Worm (Caenorhabditis elegans): Measurements from ENCODE around the gene F41G3.10.

Gene F41G3.10

ce11 chrII:6782738-6783163 lies 33.4 kb upstream of the F41G3.10 start (continued):
- peak; percentile 58 for TF ChIP-seq nhr-80 (tag; optimal IDR thresholded peaks at IDR 0.05)
- TF ChIP-seq ztf-18 (tag; optimal IDR thresholded peaks at IDR 0.05): peak; percentile 39
- TF ChIP-seq dox-1 (GFP tag; IDR thresholded peaks at IDR 0.05): peak; percentile 55; the same call in 1 of the 2 replicates
- peak; percentile 14 for TF ChIP-seq gei-17 (GFP tag; optimal IDR thresholded peaks at IDR 0.05)
- TF ChIP-seq F10E7.11 (tag; optimal IDR thresholded peaks at IDR 0.05): no peak
- 0 out of 2 replicates have a peak, but pooled peaks have one; percentile 44 for TF ChIP-seq lin-26 (GFP tag; IDR thresholded peaks at IDR 0.05)
- TF ChIP-seq rcor-1 (GFP tag; IDR thresholded peaks at IDR 0.05): no peak
- TF ChIP-seq B0261.1 (tag; optimal IDR thresholded peaks at IDR 0.05): no peak
- peak; percentile 92 for TF ChIP-seq attf-5 (GFP tag; optimal IDR thresholded peaks at IDR 0.05)
- TF ChIP-seq snpc-4 (GFP tag; optimal IDR thresholded peaks at IDR 0.05): no peak
- peak in 2 of 4 experiments; percentile 12 to 22 for TF ChIP-seq snpc-4 (tag; optimal IDR thresholded peaks at IDR 0.05)
- TF ChIP-seq tlf-1 (GFP tag; optimal IDR thresholded peaks at IDR 0.05): peak; percentile 42
- TF ChIP-seq B0019.2 (GFP tag; conservative IDR thresholded peaks at IDR 0.05): no peak
- no peak for TF ChIP-seq lsy-27 (tag; optimal IDR thresholded peaks at IDR 0.05; ENCODE audit: borderline replicate concordance, insufficient read depth)
- TF ChIP-seq F49E8.2 (tag; optimal IDR thresholded peaks at IDR 0.05; ENCODE audit: insufficient read depth): no peak
- 0 out of 2 replicates have a peak, but pooled peaks have one; percentile 58 for TF ChIP-seq Y67H2A.10 (GFP tag; conservative IDR thresholded peaks at IDR 0.05)
- TF ChIP-seq hmg-1.2 (GFP tag; IDR thresholded peaks at IDR 0.05): peak; percentile 45
- peak; percentile 34; the same call in 1 of the 2 replicates for TF ChIP-seq attf-3 (GFP tag; conservative IDR thresholded peaks at IDR 0.05)
- peak; percentile 26 for TF ChIP-seq tbp1 (GFP tag; optimal IDR thresholded peaks at IDR 0.05)
- TF ChIP-seq tbx-9 (tag; optimal IDR thresholded peaks at IDR 0.05; ENCODE audit: borderline replicate concordance): no peak
- TF ChIP-seq ztf-26 (tag; optimal IDR thresholded peaks at IDR 0.05): no peak
- peak; percentile 82 for TF ChIP-seq nfyb-1 (GFP tag; IDR thresholded peaks at IDR 0.05)
- peak; percentile 82 for TF ChIP-seq zfh-2 (GFP tag; conservative IDR thresholded peaks at IDR 0.05)
- TF ChIP-seq zim-3 (tag; optimal IDR thresholded peaks at IDR 0.05): no peak
- TF ChIP-seq K12H6.12 (tag; optimal IDR thresholded peaks at IDR 0.05): peak; percentile 91
- peak; percentile 41 for TF ChIP-seq B0336.3 (GFP tag; IDR thresholded peaks at IDR 0.05)
- TF ChIP-seq F23B12.7 (tag; optimal IDR thresholded peaks at IDR 0.05; ENCODE audit: insufficient read depth): no peak
- no peak for TF ChIP-seq hsf-1 (GFP tag; IDR thresholded peaks at IDR 0.05)
- peak; percentile 98 for TF ChIP-seq cebp-1 (GFP tag; IDR thresholded peaks at IDR 0.05)
- peak; percentile 99 for TF ChIP-seq cebp-1 (tag; optimal IDR thresholded peaks at IDR 0.05)
- TF ChIP-seq mes-4 (tag; optimal IDR thresholded peaks at IDR 0.05): no peak
- no peak for TF ChIP-seq snpc-1.3 (tag; optimal IDR thresholded peaks at IDR 0.05; ENCODE audit: insufficient read depth)

ce11 chrII:6781983-6782382 lies 32.7 kb upstream of the F41G3.10 start:
- TF ChIP-seq dox-1 (GFP tag; IDR thresholded peaks at IDR 0.05) (no peak), rec-8 (tag; optimal IDR thresholded peaks at IDR 0.05) (no peak), repo-1 (tag; optimal IDR thresholded peaks at IDR 0.05) (no peak), rpc-1 (optimal IDR thresholded peaks at IDR 0.05) (no peak), rpc-1 (tag; optimal IDR thresholded peaks at IDR 0.05) (no peak), nhr-80 (tag; optimal IDR thresholded peaks at IDR 0.05) (no peak), madf-8 (GFP tag; conservative IDR thresholded peaks at IDR 0.05) (peak; percentile 85), rcor-1 (GFP tag; IDR thresholded peaks at IDR 0.05) (no peak), ztf-3 (GFP tag; optimal IDR thresholded peaks at IDR 0.05) (no peak), ztf-25 (GFP tag; IDR thresholded peaks at IDR 0.05) (no peak), nfyb-1 (GFP tag; IDR thresholded peaks at IDR 0.05) (no peak), nfya-2 (GFP tag; IDR thresholded peaks at IDR 0.05) (no peak), gei-17 (GFP tag; optimal IDR thresholded peaks at IDR 0.05) (no peak), efl-1 (GFP tag; optimal IDR thresholded peaks at IDR 0.05) (peak; percentile 48), cebp-2 (GFP tag; IDR thresholded peaks at IDR 0.05) (no peak), egl-44 (GFP tag; IDR thresholded peaks at IDR 0.05) (no peak), madf-6 (GFP tag; IDR thresholded peaks at IDR 0.05) (peak; percentile 91), attf-6 (GFP tag; IDR thresholded peaks at IDR 0.05) (no peak), egrh-3 (GFP tag; IDR thresholded peaks at IDR 0.05) (no peak), snpc-1.3 (tag; optimal IDR thresholded peaks at IDR 0.05; ENCODE audit: insufficient read depth) (peak; percentile 37), lsl-1 (GFP tag; optimal IDR thresholded peaks at IDR 0.05) (peak; percentile 81), xnd-1 (tag; optimal IDR thresholded peaks at IDR 0.05) (peak; percentile 73), madf-10 (tag; optimal IDR thresholded peaks at IDR 0.05) (no peak)

Data from whole organism, young adult.